Worm (Caenorhabditis elegans) whole organism, L4 larva: ENCODE results near the gene clec-196.
A peak's percentile ranks its signal among the peaks of the same experiment; 100 is the strongest.

Experiments used
- D1046.2 ChIP-seq: fragments of 200-800 bp; sonication (Bioruptor generic); IDR thresholded peaks from 2 replicates; pipeline ENCODE4 v1.3.6; 2022; ENCODE audit warnings: missing genetic modification characterization, missing compliant biosample characterization
- T26A8.4 ChIP-seq: fragments of 200-800 bp; sonication (Bioruptor generic); IDR thresholded peaks from 2 replicates; pipeline ENCODE4 v1.3.6; 2022; ENCODE audit warnings: missing genetic modification characterization, missing compliant biosample characterization
- Y5F2A.4 ChIP-seq: fragments of 200-800 bp; sonication (Bioruptor generic); optimal IDR thresholded peaks from 2 replicates; lab custom pipeline; 2018; ENCODE audit warnings: mild to moderate bottlenecking, missing genetic modification characterization, missing compliant biosample characterization
- ZK337.2 ChIP-seq: fragments of 200-800 bp; sonication (Bioruptor generic); IDR thresholded peaks from 2 replicates; pipeline ENCODE4 v1.3.6; 2022; ENCODE audit warnings: missing genetic modification reagents, missing genetic modification characterization, missing compliant biosample characterization
- aha-1 ChIP-seq: fragments of 150-350 bp; peaks from one replicate; lab custom pipeline; 2014; ENCODE audit warnings: missing biosample characterization, missing genetic modification characterization
- aly-2 ChIP-seq: sonication (generic microtip); optimal IDR thresholded peaks from 2 replicates; lab custom pipeline; 2018; ENCODE audit warnings: missing biosample characterization, missing genetic modification characterization
- ama-1 ChIP-seq: fragments of 150-350 bp; optimal IDR thresholded peaks from 2 replicates; lab custom pipeline; 2014; ENCODE audit warnings: inconsistent platforms, mixed read lengths
- attf-4 ChIP-seq: sonication (generic microtip); optimal IDR thresholded peaks from 3 replicates; lab custom pipeline; 2017; ENCODE audit warnings: missing biosample characterization, missing genetic modification characterization
- ceh-28 ChIP-seq: fragments of 150-350 bp; optimal IDR thresholded peaks from 2 replicates; lab custom pipeline; 2014; ENCODE audit warnings: missing biosample characterization, missing genetic modification reagents, missing genetic modification characterization
- ceh-32 ChIP-seq: sonication (generic microtip); optimal IDR thresholded peaks from 2 replicates; lab custom pipeline; 2016; ENCODE audit warnings: mild to moderate bottlenecking, missing genetic modification characterization, missing compliant biosample characterization; ENCODE audit not compliant: poor library complexity
- ceh-62 ChIP-seq: sonication (generic microtip); optimal IDR thresholded peaks from 2 replicates; lab custom pipeline; 2017; ENCODE audit warnings: missing biosample characterization, missing genetic modification characterization
- ceh-82 ChIP-seq: sonication (generic microtip); optimal IDR thresholded peaks from 2 replicates; lab custom pipeline; 2017; ENCODE audit warnings: missing biosample characterization, missing genetic modification characterization
- ces-1 ChIP-seq: fragments of 150-350 bp; sonication (generic microtip); optimal IDR thresholded peaks from 4 replicates; lab custom pipeline; 2014; ENCODE audit warnings: missing biosample characterization, missing genetic modification reagents, missing genetic modification characterization
- daf-12 ChIP-seq: fragments of 150-350 bp; optimal IDR thresholded peaks from 2 replicates; lab custom pipeline; 2014; ENCODE audit warnings: missing biosample characterization, missing genetic modification reagents, missing genetic modification characterization
- dmd-6 ChIP-seq: fragments of 200-800 bp; sonication (Bioruptor generic); IDR thresholded peaks from 2 replicates; pipeline ENCODE4 v1.3.6; 2022; ENCODE audit warnings: missing genetic modification reagents, missing genetic modification characterization, missing compliant biosample characterization
- dve-1 ChIP-seq: sonication (generic microtip); optimal IDR thresholded peaks from 2 replicates; lab custom pipeline; 2017; ENCODE audit warnings: antibody characterized with exemption, mild to moderate bottlenecking, missing genetic modification characterization, missing compliant biosample characterization; ENCODE audit not compliant: insufficient read depth
- egl-27 ChIP-seq: sonication (generic microtip); optimal IDR thresholded peaks from 3 replicates; lab custom pipeline; 2017; ENCODE audit warnings: missing biosample characterization, missing genetic modification reagents, missing genetic modification characterization
- fkh-10 ChIP-seq: fragments of 150-350 bp; optimal IDR thresholded peaks from 2 replicates; lab custom pipeline; 2014; ENCODE audit warnings: missing biosample characterization, missing genetic modification reagents, missing genetic modification characterization
- gei-8 ChIP-seq: fragments of 200-800 bp; sonication (Bioruptor generic); optimal IDR thresholded peaks from 2 replicates; lab custom pipeline; 2018; ENCODE audit warnings: mild to moderate bottlenecking, missing genetic modification characterization, missing compliant biosample characterization
- hlh-30 ChIP-seq: sonication (generic microtip); optimal IDR thresholded peaks from 2 replicates; lab custom pipeline; 2017; ENCODE audit warnings: antibody characterized with exemption, mild to moderate bottlenecking, missing genetic modification characterization, missing compliant biosample characterization; ENCODE audit not compliant: insufficient read depth
- hmg-1.1 ChIP-seq: fragments of 200-800 bp; sonication (Bioruptor generic); IDR thresholded peaks from 2 replicates; pipeline ENCODE4 v1.3.6; 2022; ENCODE audit warnings: missing genetic modification reagents, missing genetic modification characterization, missing compliant biosample characterization
- jun-1 ChIP-seq: fragments of 150-350 bp; optimal IDR thresholded peaks from 2 replicates; lab custom pipeline; 2014; ENCODE audit warnings: missing biosample characterization, missing genetic modification reagents, missing genetic modification characterization
- lim-7 ChIP-seq: fragments of 200-800 bp; sonication (Bioruptor generic); IDR thresholded peaks from 2 replicates; pipeline ENCODE4 v1.3.6; 2022; ENCODE audit warnings: missing genetic modification characterization, missing compliant biosample characterization
- lin-13 ChIP-seq: fragments of 150-350 bp; optimal IDR thresholded peaks from 2 replicates; lab custom pipeline; 2014; ENCODE audit warnings: missing biosample characterization, missing genetic modification reagents, missing genetic modification characterization
- lin-38 ChIP-seq: fragments of 200-800 bp; sonication (Bioruptor generic); IDR thresholded peaks from 2 replicates; pipeline ENCODE4 v1.3.6; 2022; ENCODE audit warnings: missing genetic modification reagents, missing genetic modification characterization, missing compliant biosample characterization
- lin-39 ChIP-seq: fragments of 150-350 bp; optimal IDR thresholded peaks from 2 replicates; lab custom pipeline; 2014; ENCODE audit warnings: missing biosample characterization, missing genetic modification reagents, missing genetic modification characterization
- lir-3 ChIP-seq: sonication (generic microtip); optimal IDR thresholded peaks from 2 replicates; lab custom pipeline; 2016; ENCODE audit warnings: mild to moderate bottlenecking, missing genetic modification characterization, missing compliant biosample characterization
- lsy-2 ChIP-seq, 2 experiments: fragments of 150-350 bp in 1 of 2; sonication (generic microtip) in 1 of 2; optimal IDR thresholded peaks; 2 replicates each; lab custom pipeline; 2014 to 2017; ENCODE audit warnings: missing biosample characterization in 2 of 2, missing genetic modification characterization in 2 of 2
- madf-9 ChIP-seq: fragments of 200-800 bp; sonication (Bioruptor generic); conservative IDR thresholded peaks from 2 replicates; pipeline ENCODE4 v1.3.6; 2022; ENCODE audit warnings: missing genetic modification reagents, missing genetic modification characterization, missing compliant biosample characterization
- mdt-29 ChIP-seq: fragments of 200-800 bp; sonication (Bioruptor generic); IDR thresholded peaks from 2 replicates; pipeline ENCODE4 v1.3.6; 2022; ENCODE audit warnings: missing genetic modification reagents, missing genetic modification characterization, missing compliant biosample characterization
- mes-2 ChIP-seq: sonication (generic microtip); optimal IDR thresholded peaks from 2 replicates; lab custom pipeline; 2016; ENCODE audit warnings: missing genotype, mild to moderate bottlenecking, missing genetic modification characterization, missing compliant biosample characterization; ENCODE audit not compliant: poor library complexity, severe bottlenecking
- mxl-2 ChIP-seq: fragments of 200-800 bp; sonication (Bioruptor generic); conservative IDR thresholded peaks from 2 replicates; pipeline ENCODE4 v1.3.6; 2022; ENCODE audit warnings: missing genetic modification reagents, missing genetic modification characterization, missing compliant biosample characterization
- mxl-3 ChIP-seq: fragments of 200-800 bp; sonication (Bioruptor generic); optimal IDR thresholded peaks from 2 replicates; lab custom pipeline; 2018; ENCODE audit warnings: mild to moderate bottlenecking, missing genetic modification characterization, missing compliant biosample characterization
- nhr-10 ChIP-seq: fragments of 150-350 bp; optimal IDR thresholded peaks from 2 replicates; lab custom pipeline; 2014; ENCODE audit warnings: missing biosample characterization, missing genetic modification characterization
- nhr-102 ChIP-seq: sonication (generic microtip); optimal IDR thresholded peaks from 2 replicates; lab custom pipeline; 2016; ENCODE audit warnings: mild to moderate bottlenecking, missing genetic modification characterization, moderate library complexity, missing compliant biosample characterization
- nhr-237 ChIP-seq: sonication (generic microtip); optimal IDR thresholded peaks from 2 replicates; lab custom pipeline; 2017; ENCODE audit warnings: missing biosample characterization, missing genetic modification characterization
- nhr-28 ChIP-seq: fragments of 150-350 bp; optimal IDR thresholded peaks from 2 replicates; lab custom pipeline; 2014; ENCODE audit warnings: missing biosample characterization, missing genetic modification characterization
- nhr-76 ChIP-seq: fragments of 150-350 bp; optimal IDR thresholded peaks from 2 replicates; lab custom pipeline; 2014; ENCODE audit warnings: missing biosample characterization, missing genetic modification characterization
- nhr-77 ChIP-seq: fragments of 150-350 bp; optimal IDR thresholded peaks from 2 replicates; lab custom pipeline; 2014; ENCODE audit warnings: missing biosample characterization, missing genetic modification characterization
- php-3 ChIP-seq: fragments of 200-800 bp; sonication (Bioruptor generic); IDR thresholded peaks from 2 replicates; pipeline ENCODE4 v1.3.6; 2022; ENCODE audit warnings: missing genetic modification reagents, missing genetic modification characterization, missing compliant biosample characterization
- rbr-2 ChIP-seq: sonication (generic microtip); optimal IDR thresholded peaks from 2 replicates; lab custom pipeline; 2016; ENCODE audit warnings: missing genotype, missing genetic modification characterization, missing compliant biosample characterization
- skn-1 ChIP-seq: fragments of 150-350 bp; optimal IDR thresholded peaks from 2 replicates; lab custom pipeline; 2014; ENCODE audit warnings: missing biosample characterization, missing genetic modification characterization
- snpc-1.2 ChIP-seq: fragments of 200-800 bp; sonication (Bioruptor generic); IDR thresholded peaks from 2 replicates; pipeline ENCODE4 v1.3.6; 2022; ENCODE audit warnings: missing genetic modification reagents, missing genetic modification characterization, missing compliant biosample characterization
- snpc-4 ChIP-seq: fragments of 150-350 bp; optimal IDR thresholded peaks from 2 replicates; lab custom pipeline; 2014; ENCODE audit warnings: missing biosample characterization, missing genetic modification characterization
- spr-1 ChIP-seq: sonication (generic microtip); optimal IDR thresholded peaks from 2 replicates; lab custom pipeline; 2016; ENCODE audit warnings: mild to moderate bottlenecking, missing genetic modification characterization, missing compliant biosample characterization
- spr-3 ChIP-seq: fragments of 200-800 bp; sonication (Bioruptor generic); optimal IDR thresholded peaks from 2 replicates; lab custom pipeline; 2018; ENCODE audit warnings: mild to moderate bottlenecking, missing genetic modification characterization, missing compliant biosample characterization
- unc-130 ChIP-seq: sonication (generic microtip); optimal IDR thresholded peaks from 2 replicates; lab custom pipeline; 2016; ENCODE audit warnings: missing genetic modification reagents, missing genetic modification characterization, missing compliant biosample characterization
- vab-7 ChIP-seq: fragments of 200-800 bp; sonication (Bioruptor generic); IDR thresholded peaks from 2 replicates; pipeline ENCODE4 v1.3.6; 2022; ENCODE audit warnings: missing genetic modification reagents, missing genetic modification characterization, missing compliant biosample characterization
- zag-1 ChIP-seq: fragments of 150-350 bp; optimal IDR thresholded peaks from 2 replicates; lab custom pipeline; 2014; ENCODE audit warnings: missing biosample characterization, missing genetic modification characterization
- zfp-2 ChIP-seq: sonication (generic microtip); optimal IDR thresholded peaks from 2 replicates; lab custom pipeline; 2016; ENCODE audit warnings: mild to moderate bottlenecking, missing genetic modification characterization, missing compliant biosample characterization
- zfp-3 ChIP-seq: fragments of 200-800 bp; sonication (Bioruptor generic); conservative IDR thresholded peaks from 2 replicates; pipeline ENCODE4 v1.3.6; 2022; ENCODE audit warnings: missing genetic modification reagents, missing genetic modification characterization, missing compliant biosample characterization
- zip-2 ChIP-seq: fragments of 150-350 bp; optimal IDR thresholded peaks from 2 replicates; lab custom pipeline; 2014; ENCODE audit warnings: missing biosample characterization, missing genetic modification characterization
- ztf-11 ChIP-seq: fragments of 150-350 bp; optimal IDR thresholded peaks from 2 replicates; lab custom pipeline; 2014; ENCODE audit warnings: missing biosample characterization, missing genetic modification characterization

The clec-196 gene

ce11 chrIV:17278363-17278762 lies 1.6 kb downstream of the clec-196 start (continued):
- TF ChIP-seq ceh-82 (tag; lab: Kevin White, UChicago) (no peak), egl-27 (tag; lab: Kevin White, UChicago) (no peak), ces-1 (GFP tag; lab: Kevin White, UChicago) (peak; percentile 89), zip-2 (peak; percentile 88), jun-1 (peak; percentile 91), D1046.2 (GFP tag; lab: Robert Waterston, UW) (peak; percentile 95), nhr-77 (tag; lab: Kevin White, UChicago) (peak; percentile 98), nhr-28 (tag; lab: Kevin White, UChicago) (peak; percentile 92), nhr-102 (peak; percentile 86), lir-3 (tag; lab: Kevin White, UChicago) (no peak), spr-1 (tag; lab: Kevin White, UChicago) (peak; percentile 92), aly-2 (tag; lab: Kevin White, UChicago) (no peak), ceh-62 (no peak), lsy-2 (tag; optimal IDR thresholded peaks at IDR 0.05; lab: Kevin White, UChicago) (peak; percentile 91 to 95), hlh-30 (tag; lab: Kevin White, UChicago) (peak; percentile 85), mes-2 (peak; percentile 89), gei-8 (GFP tag; lab: Kevin White, UChicago) (peak; percentile 91), Y5F2A.4 (GFP tag; lab: Kevin White, UChicago) (peak; percentile 55), lin-13 (peak; percentile 93), php-3 (peak; percentile 55), ama-1 (lab: Kevin White, UChicago) (no peak), ztf-11 (tag; lab: Kevin White, UChicago) (no peak), snpc-4 (tag; lab: Kevin White, UChicago) (peak; percentile 27), nhr-10 (tag; lab: Kevin White, UChicago) (peak; percentile 88), hmg-1.1 (peak; percentile 98), skn-1 (tag; lab: Kevin White, UChicago) (peak; percentile 76), T26A8.4 (GFP tag; lab: Robert Waterston, UW) (peak; percentile 91), attf-4 (no peak), nhr-237 (tag; lab: Kevin White, UChicago) (peak; percentile 22), madf-9 (GFP tag; lab: Robert Waterston, UW) (peak; percentile 88), ceh-28 (tag; lab: Kevin White, UChicago) (peak; percentile 19), lim-7 (GFP tag; lab: Robert Waterston, UW) (no peak), zfp-2 (tag; lab: Kevin White, UChicago) (peak; percentile 86), zag-1 (tag; lab: Kevin White, UChicago) (peak; percentile 79), aha-1 (peak; percentile 99), dve-1 (tag; lab: Kevin White, UChicago) (peak; percentile 98), fkh-10 (GFP tag; lab: Kevin White, UChicago) (peak; percentile 99), vab-7 (GFP tag; lab: Robert Waterston, UW) (peak; percentile 92), zfp-3 (peak; percentile 98), nhr-76 (tag; lab: Kevin White, UChicago) (peak; percentile 78), mxl-2 (GFP tag; lab: Robert Waterston, UW) (peak; percentile 64; the same call in 1 of the 2 replicates), daf-12 (no peak), ceh-32 (tag; lab: Kevin White, UChicago) (peak; percentile 32), ZK337.2 (GFP tag; lab: Robert Waterston, UW) (0 out of 2 replicates have a peak, but pooled peaks have one; percentile 32), mxl-3 (GFP tag; lab: Kevin White, UChicago) (peak; percentile 32), mdt-29 (GFP tag; lab: Robert Waterston, UW) (peak; percentile 100), rbr-2 (tag; lab: Kevin White, UChicago) (peak; percentile 98), snpc-1.2 (GFP tag; lab: Robert Waterston, UW) (peak; percentile 89), lin-39 (peak; percentile 58), unc-130 (GFP tag; lab: Kevin White, UChicago) (peak; percentile 85), lin-38 (peak; percentile 90), spr-3 (GFP tag; lab: Kevin White, UChicago) (peak; percentile 81), dmd-6 (peak; percentile 97)
